Worm (Caenorhabditis elegans): ENCODE results near the gene T04C9.3.

Gene T04C9.3

ce11 chrIII:5939453-5940296, 45.8 kb upstream of the T04C9.3 start, which contains the start of gene ubq-1 (continued):
- TF ChIP-seq rcor-1 (GFP tag; IDR thresholded peaks at IDR 0.05) (no peak; the same call in 1 of the 2 replicates), nhr-120 (GFP tag; IDR thresholded peaks at IDR 0.05) (no peak), Y53G8AR.9 (GFP tag; conservative IDR thresholded peaks at IDR 0.05) (0 out of 2 replicates have a peak, but pooled peaks have one; percentile 8), dox-1 (GFP tag; IDR thresholded peaks at IDR 0.05) (0 out of 2 replicates have a peak, but pooled peaks have one; percentile 6), hlh-26 (GFP tag; conservative IDR thresholded peaks at IDR 0.05) (no peak), ama-1 (optimal IDR thresholded peaks at IDR 0.05) (no peak), ama-1 (GFP tag; optimal IDR thresholded peaks at IDR 0.05) (peak in 1 of 2 experiments; percentile 2), zfh-2 (GFP tag; conservative IDR thresholded peaks at IDR 0.05) (no peak), gei-17 (GFP tag; optimal IDR thresholded peaks at IDR 0.05) (no peak), akir-1 (GFP tag; optimal IDR thresholded peaks at IDR 0.05) (no peak), snpc-1.3 (tag; optimal IDR thresholded peaks at IDR 0.05; ENCODE audit: insufficient read depth) (no peak), nhr-90 (tag; optimal IDR thresholded peaks at IDR 0.05) (no peak), cebp-2 (GFP tag; IDR thresholded peaks at IDR 0.05) (no peak), ZK185.1 (tag; optimal IDR thresholded peaks at IDR 0.05; ENCODE audit: poor library complexity, severe bottlenecking) (peak; percentile 60), ztf-28 (GFP tag; IDR thresholded peaks at IDR 0.05) (no peak), lin-26 (GFP tag; IDR thresholded peaks at IDR 0.05) (no peak), hsf-1 (GFP tag; IDR thresholded peaks at IDR 0.05) (peak; percentile 48; the same call in 1 of the 2 replicates)

DNA sequence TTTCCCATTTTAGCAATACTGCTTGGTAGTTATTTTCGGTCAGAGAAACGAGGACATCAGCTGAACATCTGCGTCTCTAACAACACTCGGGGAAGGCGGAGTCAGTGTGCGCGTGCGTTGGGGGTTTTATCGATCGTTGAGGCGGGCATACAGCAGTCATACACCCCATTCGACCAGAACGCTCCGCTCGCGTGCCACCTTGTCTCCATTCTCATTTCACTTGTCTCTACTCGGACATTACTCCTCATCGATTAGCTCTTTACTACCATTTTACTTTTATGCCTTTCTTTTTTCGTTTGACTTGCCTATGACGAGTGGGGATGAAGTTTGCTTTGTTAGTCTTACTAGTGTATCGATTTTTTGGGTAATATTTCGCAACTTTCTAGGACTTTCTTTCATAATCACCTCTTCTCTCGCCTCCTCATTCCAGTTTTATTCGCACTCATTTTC, 44.9 kb upstream of the T04C9.3 start:
- TF ChIP-seq cebp-2 (GFP tag; IDR thresholded peaks at IDR 0.05), result peak; percentile 22; the same call in 1 of the 2 replicates
- peak; percentile 60; the same call in 1 of the 2 replicates for TF ChIP-seq let-526 (GFP tag; IDR thresholded peaks at IDR 0.05)
- TF ChIP-seq snpc-4 (GFP tag; optimal IDR thresholded peaks at IDR 0.05), result no peak
- TF ChIP-seq snpc-4 (tag; optimal IDR thresholded peaks at IDR 0.05), result peak in 3 of 4 experiments; percentile 2 to 33 (median 16)
- peak; percentile 60; the same call in 1 of the 2 replicates for TF ChIP-seq hmg-1.2 (GFP tag; IDR thresholded peaks at IDR 0.05)
- no peak for TF ChIP-seq egl-18 (GFP tag; IDR thresholded peaks at IDR 0.05)
- TF ChIP-seq cebp-1 (GFP tag; IDR thresholded peaks at IDR 0.05), result peak; percentile 64; the same call in 1 of the 2 replicates
- TF ChIP-seq cebp-1 (tag; optimal IDR thresholded peaks at IDR 0.05), result peak; percentile 95
- peak; percentile 71 for TF ChIP-seq pbrm-1 (GFP tag; IDR thresholded peaks at IDR 0.05)
- peak; percentile 57; the same call in 1 of the 2 replicates for TF ChIP-seq egl-44 (GFP tag; IDR thresholded peaks at IDR 0.05)
- TF ChIP-seq attf-3 (GFP tag; conservative IDR thresholded peaks at IDR 0.05), result no peak
- TF ChIP-seq madf-10 (tag; optimal IDR thresholded peaks at IDR 0.05), result peak; percentile 44
- peak; percentile 37; the same call in 1 of the 2 replicates for TF ChIP-seq B0336.3 (GFP tag; IDR thresholded peaks at IDR 0.05)
- peak; percentile 20 for TF ChIP-seq lin-54 (GFP tag; optimal IDR thresholded peaks at IDR 0.05)
- peak; percentile 72 for TF ChIP-seq nhr-90 (tag; optimal IDR thresholded peaks at IDR 0.05)
- TF ChIP-seq somi-1 (GFP tag; optimal IDR thresholded peaks at IDR 0.05), result peak; percentile 41
- TF ChIP-seq Y95B8A.8 (GFP tag; IDR thresholded peaks at IDR 0.05), result 0 out of 2 replicates have a peak, but pooled peaks have one; percentile 63
- TF ChIP-seq ceh-58 (GFP tag; IDR thresholded peaks at IDR 0.05), result peak; percentile 2; the same call in 1 of the 2 replicates
- peak; percentile 17; the same call in 1 of the 2 replicates for TF ChIP-seq C06A6.2 (GFP tag; conservative IDR thresholded peaks at IDR 0.05)
- peak; percentile 66 for TF ChIP-seq attf-5 (GFP tag; optimal IDR thresholded peaks at IDR 0.05)
- peak; percentile 58; the same call in 1 of the 2 replicates for TF ChIP-seq rcor-1 (GFP tag; IDR thresholded peaks at IDR 0.05)
- TF ChIP-seq T07F8.4 (tag; optimal IDR thresholded peaks at IDR 0.05), result peak; percentile 13
- peak; percentile 47 for TF ChIP-seq tlf-1 (GFP tag; optimal IDR thresholded peaks at IDR 0.05)
- no peak for TF ChIP-seq akir-1 (GFP tag; optimal IDR thresholded peaks at IDR 0.05)
- peak; percentile 22; the same call in 1 of the 2 replicates for TF ChIP-seq ceh-40 (GFP tag; IDR thresholded peaks at IDR 0.05)
- TF ChIP-seq lin-40 (tag; optimal IDR thresholded peaks at IDR 0.05), result peak; percentile 45
- no peak for TF ChIP-seq unc-130 (GFP tag; optimal IDR thresholded peaks at IDR 0.05)
- TF ChIP-seq nfya-2 (GFP tag; IDR thresholded peaks at IDR 0.05), result no peak
- peak; percentile 38; the same call in 1 of the 2 replicates for TF ChIP-seq F33H1.4 (GFP tag; IDR thresholded peaks at IDR 0.05)
- TF ChIP-seq ekl-4 (GFP tag; IDR thresholded peaks at IDR 0.05), result peak; percentile 11; the same call in 1 of the 2 replicates
- peak; percentile 10 for TF ChIP-seq ztf-18 (tag; optimal IDR thresholded peaks at IDR 0.05)
- no peak for TF ChIP-seq mcd-1 (GFP tag; IDR thresholded peaks at IDR 0.05)

Data from whole organism, young adult.